Worm (Caenorhabditis elegans): Measurements from ENCODE around the gene aldo-2.
A peak's percentile ranks its signal among the peaks of the same experiment; 100 is the strongest.

Gene aldo-2

ce11 chrIII:5874263-5874662 is 2.2 kb downstream of the aldo-2 start (continued):
- TF ChIP-seq aly-2 (tag; optimal IDR thresholded peaks at IDR 0.05) = peak; percentile 65
- no peak for TF ChIP-seq tlp-1 (tag; optimal IDR thresholded peaks at IDR 0.05)
- TF ChIP-seq lin-39 (tag; optimal IDR thresholded peaks at IDR 0.05) = no peak
- TF ChIP-seq egl-27 (tag; optimal IDR thresholded peaks at IDR 0.05) = no peak
- no peak for TF ChIP-seq ces-1 (GFP tag; optimal IDR thresholded peaks at IDR 0.05)
- TF ChIP-seq fkh-10 (GFP tag; optimal IDR thresholded peaks at IDR 0.05) = no peak
- peak; percentile 58 for TF ChIP-seq nhr-19 (GFP tag; conservative IDR thresholded peaks at IDR 0.05)
- peak; percentile 47 for TF ChIP-seq nhr-47 (tag; optimal IDR thresholded peaks at IDR 0.05)
- peak; percentile 77 for TF ChIP-seq nhr-20 (tag; optimal IDR thresholded peaks at IDR 0.05)
- no peak for TF ChIP-seq nhr-237 (tag; optimal IDR thresholded peaks at IDR 0.05)
- peak; percentile 18 for TF ChIP-seq C16A3.4 (tag; optimal IDR thresholded peaks at IDR 0.05)
- no peak for TF ChIP-seq C34B4.2 (tag; optimal IDR thresholded peaks at IDR 0.05)
- TF ChIP-seq hlh-4 (tag; optimal IDR thresholded peaks at IDR 0.05) = no peak
- TF ChIP-seq pqm-1 (tag; optimal IDR thresholded peaks at IDR 0.05) = no peak

ce11 chrIII:5872288-5872687 is 4.1 kb downstream of the aldo-2 start:
- TF ChIP-seq nhr-71 (tag; optimal IDR thresholded peaks at IDR 0.05) (peak; percentile 23), dsc-1 (tag; optimal IDR thresholded peaks at IDR 0.05) (peak; percentile 98), skn-1 (tag; optimal IDR thresholded peaks at IDR 0.05) (no peak), fkh-8 (tag; optimal IDR thresholded peaks at IDR 0.05) (no peak), rnt-1 (tag; optimal IDR thresholded peaks at IDR 0.05) (peak; percentile 42), pax-3 (tag; optimal IDR thresholded peaks at IDR 0.05) (no peak), ceh-88 (GFP tag; IDR thresholded peaks at IDR 0.05) (no peak), lin-14 (GFP tag; optimal IDR thresholded peaks at IDR 0.05) (peak; percentile 31), fkh-4 (tag; optimal IDR thresholded peaks at IDR 0.05; ENCODE audit: borderline replicate concordance) (peak; percentile 90)

- TF ChIP-seq nhr-12 (tag; optimal IDR thresholded peaks at IDR 0.05) = no peak
- peak; percentile 70 for TF ChIP-seq skn-1 (tag; optimal IDR thresholded peaks at IDR 0.05)
- TF ChIP-seq sox-4 (tag; optimal IDR thresholded peaks at IDR 0.05) = peak; percentile 92
- TF ChIP-seq egl-13 (tag; optimal IDR thresholded peaks at IDR 0.05) = peak; percentile 90
- TF ChIP-seq snpc-4 (tag; optimal IDR thresholded peaks at IDR 0.05) = peak; percentile 2
- TF ChIP-seq ceh-90 (tag; optimal IDR thresholded peaks at IDR 0.05) = peak; percentile 91
- peak; percentile 57 for TF ChIP-seq fos-1 (tag; optimal IDR thresholded peaks at IDR 0.05)
- no peak for TF ChIP-seq hlh-17 (GFP tag; optimal IDR thresholded peaks at IDR 0.05; ENCODE audit: borderline replicate concordance)
- TF ChIP-seq ceh-63 (GFP tag; optimal IDR thresholded peaks at IDR 0.05) = no peak
- peak; percentile 96 for TF ChIP-seq lir-3 (tag; optimal IDR thresholded peaks at IDR 0.05; ENCODE audit: poor library complexity)
- TF ChIP-seq aly-2 (tag; optimal IDR thresholded peaks at IDR 0.05) = peak; percentile 51
- TF ChIP-seq isw-1 (GFP tag; IDR thresholded peaks at IDR 0.05) = peak; percentile 78
- TF ChIP-seq mef-2 (tag; optimal IDR thresholded peaks at IDR 0.05) = peak; percentile 13
- TF ChIP-seq swsn-7 (tag; optimal IDR thresholded peaks at IDR 0.05) = peak; percentile 89
- TF ChIP-seq fkh-4 (tag; optimal IDR thresholded peaks at IDR 0.05; ENCODE audit: borderline replicate concordance) = peak; percentile 81
- TF ChIP-seq ztf-11 (tag; optimal IDR thresholded peaks at IDR 0.05) = peak in 1 of 2 experiments; percentile 95
- TF ChIP-seq unc-62 (GFP tag; optimal IDR thresholded peaks at IDR 0.05) = no peak
- TF ChIP-seq unc-130 (tag; optimal IDR thresholded peaks at IDR 0.05) = peak; percentile 74
- peak; percentile 78 for TF ChIP-seq mep-1 (tag; optimal IDR thresholded peaks at IDR 0.05)
- peak; percentile 83 for TF ChIP-seq lin-13 (GFP tag; optimal IDR thresholded peaks at IDR 0.05)
- peak; percentile 81 for TF ChIP-seq blmp-1 (tag; optimal IDR thresholded peaks at IDR 0.05)
- no peak for TF ChIP-seq vab-15 (tag; optimal IDR thresholded peaks at IDR 0.05)
- TF ChIP-seq C16A3.4 (tag; optimal IDR thresholded peaks at IDR 0.05) = peak; percentile 81
- peak; percentile 91 for TF ChIP-seq irx-1 (tag; optimal IDR thresholded peaks at IDR 0.05)
- TF ChIP-seq sup-37 (GFP tag; optimal IDR thresholded peaks at IDR 0.05) = peak; percentile 12
- peak; percentile 19 for TF ChIP-seq lin-15B (tag; optimal IDR thresholded peaks at IDR 0.05)
- peak; percentile 92 for TF ChIP-seq nhr-90 (tag; optimal IDR thresholded peaks at IDR 0.05; ENCODE audit: poor library complexity)
- TF ChIP-seq zag-1 (tag; optimal IDR thresholded peaks at IDR 0.05) = no peak
- TF ChIP-seq ceh-8 (GFP tag; optimal IDR thresholded peaks at IDR 0.05) = peak; percentile 84
- TF ChIP-seq ztf-4 (tag; optimal IDR thresholded peaks at IDR 0.05) = no peak
- TF ChIP-seq tbx-2 (tag; optimal IDR thresholded peaks at IDR 0.05) = peak; percentile 91
These were observed 4.7 kb downstream of the aldo-2 start, which contains the start of the genes F01F1.11 and F01F1.3 for ce11 chrIII:5871760-5872159. Gene F01F1.11 (minus strand): TSS chrIII:5871877. Gene F01F1.3 (plus strand): TSS chrIII:5871938.

Data from whole organism, L1 larva.